Worm (Caenorhabditis elegans): Measurements from ENCODE around the gene mcd-1.

mcd-1 gene

DNA sequence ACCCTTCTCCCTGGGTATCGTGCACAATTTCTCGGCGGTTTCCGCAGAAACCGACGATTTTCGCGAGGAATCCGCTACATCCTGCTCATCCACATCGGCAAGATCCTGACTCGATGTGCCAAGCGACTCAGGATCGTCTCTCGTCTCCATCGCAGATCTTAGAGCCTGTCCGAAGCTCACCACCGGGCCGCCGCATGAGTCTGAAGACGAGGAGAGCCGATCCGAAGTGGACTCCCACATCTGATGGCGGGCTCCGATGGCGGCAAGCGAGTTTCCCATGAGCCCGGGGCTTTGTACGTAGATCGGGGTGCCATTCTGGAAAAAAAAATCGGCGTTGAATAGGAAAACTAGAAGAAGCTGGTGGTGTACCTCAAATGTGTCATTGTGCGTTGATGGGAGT lies 30.0 kb upstream of the mcd-1 start:
- TF ChIP-seq elt-3 (tag; optimal IDR thresholded peaks at IDR 0.05) (no peak), fkh-2 (tag; optimal IDR thresholded peaks at IDR 0.05) (no peak)

DNA sequence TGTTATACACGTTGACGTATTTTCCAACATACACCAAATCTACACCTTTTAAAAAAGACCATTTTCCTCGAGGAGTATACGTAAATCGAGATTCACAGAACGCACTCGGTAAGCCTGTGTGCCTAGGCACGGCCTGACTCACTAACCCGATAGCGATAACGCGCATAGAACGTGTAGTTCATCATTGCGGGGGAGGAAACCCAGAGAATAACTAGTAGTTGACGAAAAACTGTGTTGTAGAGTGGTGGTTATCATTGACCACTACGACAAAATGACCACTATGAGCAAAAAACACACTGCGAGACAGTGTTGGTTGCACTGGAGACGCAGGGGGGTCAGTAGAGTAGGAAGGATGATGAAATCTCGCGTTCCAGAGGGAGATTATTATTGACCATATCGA lies 28.5 kb upstream of the mcd-1 start:
- no peak for TF ChIP-seq egl-27 (tag; optimal IDR thresholded peaks at IDR 0.05)
- no peak for TF ChIP-seq skn-1 (tag; optimal IDR thresholded peaks at IDR 0.05)
- TF ChIP-seq mdl-1 (tag; optimal IDR thresholded peaks at IDR 0.05), result no peak
- TF ChIP-seq hmg-11 (tag; optimal IDR thresholded peaks at IDR 0.05), result no peak
- TF ChIP-seq elt-1 (tag; optimal IDR thresholded peaks at IDR 0.05), result no peak
- TF ChIP-seq elt-3 (tag; optimal IDR thresholded peaks at IDR 0.05), result no peak
- peak; percentile 79 for TF ChIP-seq pqm-1 (tag; optimal IDR thresholded peaks at IDR 0.05)
- TF ChIP-seq nhr-237 (tag; optimal IDR thresholded peaks at IDR 0.05), result no peak
- no peak for TF ChIP-seq sea-2 (GFP tag; optimal IDR thresholded peaks at IDR 0.05)
- no peak for TF ChIP-seq ceh-16 (tag; optimal IDR thresholded peaks at IDR 0.05)
- TF ChIP-seq aly-2 (tag; optimal IDR thresholded peaks at IDR 0.05), result no peak
- TF ChIP-seq elt-2 (tag; optimal IDR thresholded peaks at IDR 0.05), result peak; percentile 51
- TF ChIP-seq ceh-28 (tag; optimal IDR thresholded peaks at IDR 0.05), result no peak
- TF ChIP-seq nhr-43 (tag; optimal IDR thresholded peaks at IDR 0.05; ENCODE audit: poor library complexity, severe bottlenecking), result no peak
- no peak for TF ChIP-seq lin-39 (tag; optimal IDR thresholded peaks at IDR 0.05)
- TF ChIP-seq nhr-67 (tag; optimal IDR thresholded peaks at IDR 0.05), result no peak
- TF ChIP-seq ceh-82 (tag; optimal IDR thresholded peaks at IDR 0.05), result no peak
- peak; percentile 3 for TF ChIP-seq pha-4 (tag; optimal IDR thresholded peaks at IDR 0.05)
- TF ChIP-seq daf-12 (tag; optimal IDR thresholded peaks at IDR 0.05), result no peak

DNA sequence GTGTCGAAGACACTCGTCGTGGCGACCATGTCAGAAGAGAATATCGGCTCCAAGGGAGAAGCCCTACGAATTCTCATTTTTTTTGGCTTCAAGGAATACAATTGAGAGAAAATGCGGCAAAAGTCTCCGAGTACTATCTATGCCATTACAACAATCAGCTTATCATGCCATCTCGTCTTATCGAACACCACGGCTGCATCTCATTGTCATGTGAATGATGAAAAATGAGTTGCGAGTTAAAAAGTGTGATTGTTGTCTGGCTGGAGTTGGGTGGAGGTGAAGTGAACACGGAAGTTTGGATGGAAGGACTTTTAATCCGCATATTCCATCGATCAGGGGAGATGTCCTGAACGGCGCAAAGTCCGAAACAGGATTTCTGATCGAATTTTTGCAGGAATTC lies 27.4 kb upstream of the mcd-1 start:
- no peak for TF ChIP-seq ztf-4 (tag; optimal IDR thresholded peaks at IDR 0.05)
- no peak for TF ChIP-seq nhr-237 (tag; optimal IDR thresholded peaks at IDR 0.05)
- TF ChIP-seq elt-2 (tag; optimal IDR thresholded peaks at IDR 0.05), result peak; percentile 86
- peak; percentile 80 for TF ChIP-seq pqm-1 (tag; optimal IDR thresholded peaks at IDR 0.05)
- TF ChIP-seq daf-12 (tag; optimal IDR thresholded peaks at IDR 0.05), result no peak
- TF ChIP-seq nhr-12 (tag; optimal IDR thresholded peaks at IDR 0.05), result no peak

DNA sequence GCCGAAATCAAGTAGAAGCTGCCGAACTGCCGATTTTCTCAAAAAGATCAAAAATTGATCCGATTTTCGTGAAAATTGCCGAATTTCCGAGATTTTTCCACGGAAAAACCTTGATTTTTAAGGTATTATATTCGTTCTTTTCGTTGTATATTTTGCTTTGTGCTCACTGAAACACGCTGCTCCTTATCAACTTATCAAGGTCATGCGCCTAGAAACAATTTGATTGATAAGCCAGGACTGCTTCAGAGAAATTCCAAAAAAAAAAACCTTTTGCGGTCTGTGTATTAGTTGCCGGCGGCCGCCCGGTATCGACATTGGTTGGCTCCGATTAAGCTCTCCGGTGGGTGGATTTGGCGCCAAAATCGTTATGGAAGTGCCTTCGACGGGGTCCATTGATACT lies 25.9 kb upstream of the mcd-1 start:
- TF ChIP-seq eor-1 (tag; optimal IDR thresholded peaks at IDR 0.05), result no peak
- TF ChIP-seq aly-2 (tag; optimal IDR thresholded peaks at IDR 0.05), result no peak
- TF ChIP-seq mml-1 (tag; optimal IDR thresholded peaks at IDR 0.05), result no peak
- TF ChIP-seq lin-39 (tag; optimal IDR thresholded peaks at IDR 0.05), result no peak
- TF ChIP-seq R02D3.7 (tag; optimal IDR thresholded peaks at IDR 0.05), result no peak
- peak; percentile 72 for TF ChIP-seq pqm-1 (tag; optimal IDR thresholded peaks at IDR 0.05)
- TF ChIP-seq nhr-28 (tag; optimal IDR thresholded peaks at IDR 0.05), result no peak
- TF ChIP-seq elt-2 (tag; optimal IDR thresholded peaks at IDR 0.05), result peak; percentile 79

DNA sequence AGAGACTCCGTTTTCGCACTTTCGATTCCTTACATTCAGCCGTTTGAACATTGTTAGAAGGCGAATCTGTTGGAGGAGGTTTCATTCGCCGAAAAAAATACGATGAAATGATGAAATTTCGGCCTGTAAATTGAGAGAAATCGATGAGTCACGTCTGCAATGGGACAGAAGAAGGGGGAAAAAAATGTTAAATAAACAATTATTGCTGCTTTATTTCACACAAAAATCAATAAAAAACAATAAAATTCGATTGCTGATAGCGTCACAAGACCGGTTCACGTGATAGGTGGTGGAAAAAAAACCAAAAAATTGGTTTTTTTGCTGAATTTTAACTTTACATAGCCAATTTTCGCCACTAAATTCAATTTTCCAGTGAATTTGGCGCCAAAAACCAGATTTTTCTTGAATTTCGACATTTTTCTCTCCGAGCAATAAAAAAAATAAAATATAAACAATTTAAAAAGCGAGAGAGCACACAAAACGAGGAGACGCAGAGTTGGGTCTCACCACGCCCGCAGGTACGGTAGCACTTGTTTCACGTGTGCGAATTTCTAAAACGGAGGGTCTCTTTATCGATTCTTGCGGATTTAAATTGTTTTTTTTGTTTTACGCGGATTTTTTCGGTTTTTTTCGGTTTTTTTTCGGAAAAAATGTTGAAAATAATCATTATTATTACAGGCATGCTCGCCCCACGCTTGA lies 16.0 kb upstream of the mcd-1 start, which contains the start of the genes cup-14 and ndub-8:
cup-14 (minus strand) TSS at position 51 of the 699 bp plus-strand sequence.
ndub-8 (plus strand) TSS at position 679 of the 699 bp plus-strand sequence.
- TF ChIP-seq nhr-11 (tag; optimal IDR thresholded peaks at IDR 0.05) (no peak), R02D3.7 (tag; optimal IDR thresholded peaks at IDR 0.05) (peak; percentile 74), ceh-16 (tag; optimal IDR thresholded peaks at IDR 0.05) (no peak), mml-1 (tag; optimal IDR thresholded peaks at IDR 0.05) (no peak), elt-2 (tag; optimal IDR thresholded peaks at IDR 0.05) (peak; percentile 64), nhr-25 (tag; optimal IDR thresholded peaks at IDR 0.05) (peak; percentile 64), ZK546.5 (tag; optimal IDR thresholded peaks at IDR 0.05) (peak; percentile 25), pqm-1 (tag; optimal IDR thresholded peaks at IDR 0.05) (peak; percentile 34), egl-5 (tag; optimal IDR thresholded peaks at IDR 0.05) (peak; percentile 97), eor-1 (tag; optimal IDR thresholded peaks at IDR 0.05) (peak in 1 of 2 experiments; percentile 38), snpc-4 (tag; optimal IDR thresholded peaks at IDR 0.05) (peak; percentile 84), hmg-11 (tag; optimal IDR thresholded peaks at IDR 0.05) (peak; percentile 82), fkh-10 (GFP tag; optimal IDR thresholded peaks at IDR 0.05) (peak; percentile 92), aly-2 (tag; optimal IDR thresholded peaks at IDR 0.05) (no peak), ceh-28 (tag; optimal IDR thresholded peaks at IDR 0.05) (peak; percentile 87), ceh-82 (tag; optimal IDR thresholded peaks at IDR 0.05) (peak; percentile 65), ama-1 (optimal IDR thresholded peaks at IDR 0.05) (peak; percentile 84), nhr-23 (tag; optimal IDR thresholded peaks at IDR 0.05) (peak; percentile 88), jun-1 (tag; optimal IDR thresholded peaks at IDR 0.05) (peak; percentile 36), nhr-77 (tag; optimal IDR thresholded peaks at IDR 0.05) (peak; percentile 83), elt-3 (tag; optimal IDR thresholded peaks at IDR 0.05) (no peak), nhr-43 (tag; optimal IDR thresholded peaks at IDR 0.05; ENCODE audit: poor library complexity, severe bottlenecking) (no peak), nhr-76 (tag; optimal IDR thresholded peaks at IDR 0.05) (peak; percentile 15), lsy-12 (tag; optimal IDR thresholded peaks at IDR 0.05) (peak; percentile 48), lin-39 (tag; optimal IDR thresholded peaks at IDR 0.05) (peak; percentile 88), nfya-1 (tag; optimal IDR thresholded peaks at IDR 0.05; ENCODE audit: insufficient read depth) (peak; percentile 98), skn-1 (tag; optimal IDR thresholded peaks at IDR 0.05) (peak; percentile 3), fos-1 (tag; optimal IDR thresholded peaks at IDR 0.05) (no peak), tbx-2 (tag; optimal IDR thresholded peaks at IDR 0.05) (peak; percentile 36), lin-15B (tag; optimal IDR thresholded peaks at IDR 0.05) (peak; percentile 83), pha-4 (tag; optimal IDR thresholded peaks at IDR 0.05) (peak; percentile 99)

Measured in whole organism, L3 larva.